Worm (Caenorhabditis elegans) whole organism, L3 larva: ENCODE measurements around the gene gpd-2.

ENCODE experiments used
- R02D3.7 ChIP-seq: fragments of 150-350 bp; optimal IDR thresholded peaks from 2 replicates; lab custom pipeline; 2014; ENCODE audit warnings: missing biosample characterization, missing genetic modification characterization
- aly-2 ChIP-seq: fragments of 150-350 bp; optimal IDR thresholded peaks from 2 replicates; lab custom pipeline; 2014; ENCODE audit warnings: missing biosample characterization, missing genetic modification characterization
- ceh-16 ChIP-seq: sonication (generic microtip); optimal IDR thresholded peaks from 2 replicates; lab custom pipeline; 2017; ENCODE audit warnings: missing biosample characterization, missing genetic modification characterization
- ceh-28 ChIP-seq: fragments of 150-350 bp; optimal IDR thresholded peaks from 2 replicates; lab custom pipeline; 2014; ENCODE audit warnings: missing biosample characterization, missing genetic modification reagents, missing genetic modification characterization
- daf-12 ChIP-seq: fragments of 150-350 bp; optimal IDR thresholded peaks from 2 replicates; lab custom pipeline; 2014; ENCODE audit warnings: missing biosample characterization, missing genetic modification reagents, missing genetic modification characterization
- egl-27 ChIP-seq: sonication (generic microtip); optimal IDR thresholded peaks from 4 replicates; lab custom pipeline; 2017; ENCODE audit warnings: missing biosample characterization, missing genetic modification reagents, missing genetic modification characterization
- egl-5 ChIP-seq: fragments of 150-350 bp; optimal IDR thresholded peaks from 2 replicates; lab custom pipeline; 2017; ENCODE audit warnings: missing biosample characterization, missing genetic modification reagents, missing genetic modification characterization, inconsistent platforms
- elt-3 ChIP-seq, 3 experiments: fragments of 150-350 bp in 1 of 3; sonication (generic microtip) in 2 of 3; optimal IDR thresholded peaks; 2 replicates in 2 of 3; 4 replicates in 1 of 3; lab custom pipeline; 2014 to 2017; ENCODE audit warnings: missing biosample characterization in 3 of 3, missing genetic modification characterization in 3 of 3
- eor-1 ChIP-seq, 2 experiments: fragments of 150-350 bp; optimal IDR thresholded peaks; 2 replicates each; lab custom pipeline; 2014 to 2018; ENCODE audit warnings: missing biosample characterization in 2 of 2, missing genetic modification characterization in 2 of 2
- fkh-10 ChIP-seq: sonication (generic microtip); optimal IDR thresholded peaks from 2 replicates; lab custom pipeline; 2017; ENCODE audit warnings: missing biosample characterization, missing genetic modification reagents, missing genetic modification characterization
- fkh-2 ChIP-seq: fragments of 150-350 bp; optimal IDR thresholded peaks from 2 replicates; lab custom pipeline; 2014; ENCODE audit warnings: missing biosample characterization, missing genetic modification reagents, missing genetic modification characterization
- fos-1 ChIP-seq: fragments of 150-350 bp; optimal IDR thresholded peaks from 2 replicates; lab custom pipeline; 2014; ENCODE audit warnings: missing biosample characterization, missing genetic modification characterization
- lin-15B ChIP-seq: fragments of 150-350 bp; optimal IDR thresholded peaks from 2 replicates; lab custom pipeline; 2014; ENCODE audit warnings: missing biosample characterization, missing genetic modification characterization
- lin-39 ChIP-seq: fragments of 150-350 bp; optimal IDR thresholded peaks from 2 replicates; lab custom pipeline; 2018; ENCODE audit warnings: missing biosample characterization, missing genetic modification reagents, missing genetic modification characterization
- lsy-12 ChIP-seq: sonication (generic microtip); optimal IDR thresholded peaks from 2 replicates; lab custom pipeline; 2016; ENCODE audit warnings: mild to moderate bottlenecking, missing genetic modification characterization, missing compliant biosample characterization
- mdl-1 ChIP-seq: fragments of 150-350 bp; optimal IDR thresholded peaks from 2 replicates; lab custom pipeline; 2014; ENCODE audit warnings: missing biosample characterization, missing genetic modification characterization
- mml-1 ChIP-seq: fragments of 150-350 bp; sonication (generic microtip); optimal IDR thresholded peaks from 3 replicates; lab custom pipeline; 2014; ENCODE audit warnings: missing biosample characterization, missing genetic modification characterization
- nfya-1 ChIP-seq: sonication (generic microtip); optimal IDR thresholded peaks from 2 replicates; lab custom pipeline; 2017; ENCODE audit warnings: missing genetic modification characterization, mild to moderate bottlenecking, missing compliant biosample characterization, antibody characterized with exemption, moderate library complexity; ENCODE audit not compliant: insufficient read depth
- nhr-11 ChIP-seq: fragments of 150-350 bp; optimal IDR thresholded peaks from 2 replicates; lab custom pipeline; 2014; ENCODE audit warnings: missing biosample characterization, missing genetic modification characterization
- nhr-12 ChIP-seq: fragments of 150-350 bp; optimal IDR thresholded peaks from 2 replicates; lab custom pipeline; 2014; ENCODE audit warnings: missing biosample characterization, missing genetic modification characterization
- nhr-237 ChIP-seq: fragments of 150-350 bp; optimal IDR thresholded peaks from 2 replicates; lab custom pipeline; 2014; ENCODE audit warnings: missing biosample characterization, missing genetic modification characterization
- nhr-25 ChIP-seq: sonication (generic microtip); optimal IDR thresholded peaks from 2 replicates; lab custom pipeline; 2017; ENCODE audit warnings: missing biosample characterization, missing genetic modification characterization
- nhr-28 ChIP-seq: fragments of 150-350 bp; optimal IDR thresholded peaks from 2 replicates; lab custom pipeline; 2014; ENCODE audit warnings: missing biosample characterization, missing genetic modification characterization
- nhr-43 ChIP-seq: sonication (generic microtip); optimal IDR thresholded peaks from 2 replicates; lab custom pipeline; 2016; ENCODE audit warnings: mild to moderate bottlenecking, missing genetic modification characterization, missing compliant biosample characterization; ENCODE audit not compliant: poor library complexity, severe bottlenecking
- nhr-67 ChIP-seq: fragments of 150-350 bp; optimal IDR thresholded peaks from 2 replicates; lab custom pipeline; 2014; ENCODE audit warnings: missing biosample characterization, missing genetic modification characterization
- nhr-76 ChIP-seq: fragments of 150-350 bp; sonication (generic microtip); optimal IDR thresholded peaks from 5 replicates; lab custom pipeline; 2014; ENCODE audit warnings: missing biosample characterization, missing genetic modification characterization
- nhr-77 ChIP-seq: fragments of 150-350 bp; optimal IDR thresholded peaks from 2 replicates; lab custom pipeline; 2014; ENCODE audit warnings: missing biosample characterization, missing genetic modification characterization
- pha-4 ChIP-seq: fragments of 150-350 bp; optimal IDR thresholded peaks from 2 replicates; lab custom pipeline; 2014; ENCODE audit warnings: missing biosample characterization, missing genetic modification reagents, missing genetic modification characterization
- pqm-1 ChIP-seq: fragments of 150-350 bp; optimal IDR thresholded peaks from 2 replicates; lab custom pipeline; 2017; ENCODE audit warnings: missing biosample characterization, missing genetic modification characterization, inconsistent platforms
- sea-2 ChIP-seq: fragments of 150-350 bp; sonication (generic microtip); optimal IDR thresholded peaks from 4 replicates; lab custom pipeline; 2014; ENCODE audit warnings: missing biosample characterization, missing genetic modification reagents, missing genetic modification characterization
- skn-1 ChIP-seq: fragments of 150-350 bp; optimal IDR thresholded peaks from 2 replicates; lab custom pipeline; 2014; ENCODE audit warnings: missing biosample characterization, missing genetic modification characterization
- snpc-4 ChIP-seq: fragments of 150-350 bp; optimal IDR thresholded peaks from 2 replicates; lab custom pipeline; 2014; ENCODE audit warnings: missing biosample characterization, missing genetic modification characterization
- tbx-2 ChIP-seq: sonication (generic microtip); optimal IDR thresholded peaks from 2 replicates; lab custom pipeline; 2016; ENCODE audit warnings: mild to moderate bottlenecking, missing genetic modification characterization, missing compliant biosample characterization
- unc-62 ChIP-seq: fragments of 150-350 bp; sonication (generic microtip); optimal IDR thresholded peaks from 4 replicates; lab custom pipeline; 2014; ENCODE audit warnings: missing biosample characterization, missing genetic modification reagents, missing genetic modification characterization
- zag-1 ChIP-seq: fragments of 150-350 bp; optimal IDR thresholded peaks from 2 replicates; lab custom pipeline; 2014; ENCODE audit warnings: missing biosample characterization, missing genetic modification characterization
- ztf-11 ChIP-seq: fragments of 150-350 bp; optimal IDR thresholded peaks from 2 replicates; lab custom pipeline; 2014; ENCODE audit warnings: missing biosample characterization, missing genetic modification characterization
- ztf-4 ChIP-seq: fragments of 150-350 bp; optimal IDR thresholded peaks from 2 replicates; lab custom pipeline; 2014; ENCODE audit warnings: missing biosample characterization, missing genetic modification characterization

gpd-2 gene

ce11 chrX:3089423-3089822, 25.1 kb downstream of the gpd-2 start, which contains the start of gene pccb-1:
pccb-1 (plus strand) TSS chrX:3089549.
- no peak for TF ChIP-seq nhr-25 (tag; lab: Kevin White, UChicago)
- TF ChIP-seq skn-1 (tag; lab: Kevin White, UChicago) = no peak
- no peak for TF ChIP-seq egl-27
- TF ChIP-seq fos-1 (tag; lab: Kevin White, UChicago) = no peak
- no peak for TF ChIP-seq ztf-11 (tag; lab: Kevin White, UChicago)
- TF ChIP-seq aly-2 (tag; lab: Kevin White, UChicago) = no peak
- TF ChIP-seq eor-1 (tag; optimal IDR thresholded peaks at IDR 0.05; lab: Kevin White, UChicago) = no peak
- no peak for TF ChIP-seq R02D3.7
- no peak for TF ChIP-seq snpc-4
- no peak for TF ChIP-seq nhr-67 (tag; lab: Kevin White, UChicago)

- TF ChIP-seq pha-4 (peak; percentile 27), ztf-4 (tag; lab: Kevin White, UChicago) (no peak), nhr-77 (tag; lab: Kevin White, UChicago) (no peak), sea-2 (no peak), aly-2 (tag; lab: Kevin White, UChicago) (no peak), ztf-11 (tag; lab: Kevin White, UChicago) (no peak), tbx-2 (tag; lab: Kevin White, UChicago) (no peak), ceh-28 (tag; lab: Kevin White, UChicago) (peak; percentile 35), R02D3.7 (no peak), nhr-28 (tag; lab: Kevin White, UChicago) (no peak), nhr-12 (tag; lab: Kevin White, UChicago) (no peak), nhr-67 (tag; lab: Kevin White, UChicago) (no peak)
Observed at ce11 chrX:3087647-3088046, 26.8 kb downstream of the gpd-2 start.

DNA sequence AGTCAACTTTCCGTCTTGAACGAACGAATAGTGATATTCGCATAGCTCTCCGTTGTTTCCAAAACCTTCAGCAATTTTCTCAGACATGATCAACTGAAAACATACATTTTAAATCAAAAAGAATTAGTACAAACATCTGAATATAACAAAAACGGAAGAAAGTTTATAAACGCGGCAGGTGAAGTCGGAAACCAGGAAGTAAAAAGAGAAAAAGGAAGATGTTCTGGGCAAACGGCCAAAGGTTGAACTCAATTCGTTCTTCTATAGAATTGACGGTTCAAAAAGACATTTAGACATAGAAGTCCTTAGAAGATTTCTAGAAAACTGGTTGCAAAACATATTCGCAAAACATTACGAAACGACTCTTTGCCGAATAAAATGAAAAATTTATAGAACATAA, 27.2 kb downstream of the gpd-2 start, which contains the start of gene F52E4.5:
Gene F52E4.5 (minus strand): TSS at position 101 of the 400 bp plus-strand sequence.
- TF ChIP-seq lin-39 = no peak
- no peak for TF ChIP-seq mdl-1 (tag; lab: Kevin White, UChicago)
- no peak for TF ChIP-seq daf-12 (tag; lab: Kevin White, UChicago)
- TF ChIP-seq fos-1 (tag; lab: Kevin White, UChicago) = no peak
- no peak for TF ChIP-seq aly-2 (tag; lab: Kevin White, UChicago)
- no peak for TF ChIP-seq fkh-2 (tag; lab: Kevin White, UChicago)
- TF ChIP-seq nhr-76 (tag; lab: Kevin White, UChicago) = no peak
- TF ChIP-seq nfya-1 (tag; lab: Kevin White, UChicago) = no peak
- no peak for TF ChIP-seq nhr-67 (tag; lab: Kevin White, UChicago)
- TF ChIP-seq nhr-77 (tag; lab: Kevin White, UChicago) = no peak
- no peak for TF ChIP-seq R02D3.7
- TF ChIP-seq nhr-11 (tag; lab: Kevin White, UChicago) = no peak
- TF ChIP-seq pha-4 = no peak
- no peak for TF ChIP-seq snpc-4

DNA sequence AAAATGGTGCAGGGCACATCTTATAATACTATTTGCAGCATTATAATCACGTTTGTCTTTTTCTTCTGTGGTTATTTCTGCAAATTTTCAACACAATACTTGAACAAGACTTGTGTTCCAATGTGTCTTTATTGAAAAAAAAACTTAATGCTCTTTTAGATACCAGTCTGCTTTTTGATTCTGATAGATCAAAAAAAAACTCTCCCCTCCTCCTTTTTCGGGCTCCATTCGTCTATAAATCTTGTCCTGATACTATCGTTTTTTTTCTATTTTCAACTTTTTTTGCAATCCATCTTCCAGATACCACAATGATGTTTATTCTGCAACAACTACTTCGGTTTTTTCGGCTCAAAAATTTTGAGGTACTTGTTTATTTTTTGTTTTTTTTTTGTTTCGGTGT, 33.7 kb downstream of the gpd-2 start, which contains the start of gene twk-16:
Gene twk-16 (plus strand): TSS at position 301 of the 400 bp plus-strand sequence.
- TF ChIP-seq mdl-1 (tag; lab: Kevin White, UChicago) (no peak), zag-1 (no peak), eor-1 (tag; optimal IDR thresholded peaks at IDR 0.05; lab: Kevin White, UChicago) (no peak), aly-2 (tag; lab: Kevin White, UChicago) (no peak), ztf-11 (tag; lab: Kevin White, UChicago) (no peak), nhr-11 (tag; lab: Kevin White, UChicago) (no peak), egl-5 (tag; lab: Kevin White, UChicago) (no peak), nhr-237 (tag; lab: Kevin White, UChicago) (no peak), elt-3 (tag; optimal IDR thresholded peaks at IDR 0.05; lab: Kevin White, UChicago) (no peak), ceh-16 (tag; lab: Kevin White, UChicago) (no peak), nhr-67 (tag; lab: Kevin White, UChicago) (no peak), sea-2 (no peak), nfya-1 (tag; lab: Kevin White, UChicago) (no peak), nhr-12 (tag; lab: Kevin White, UChicago) (no peak), skn-1 (tag; lab: Kevin White, UChicago) (no peak), nhr-77 (tag; lab: Kevin White, UChicago) (no peak), nhr-28 (tag; lab: Kevin White, UChicago) (no peak)

ce11 chrX:3070322-3070721, 44.2 kb downstream of the gpd-2 start, which contains the start of gene ceh-31:
ceh-31 (minus strand) TSS chrX:3070422.
- TF ChIP-seq mml-1 (tag; lab: Kevin White, UChicago) (no peak), nhr-12 (tag; lab: Kevin White, UChicago) (no peak), pha-4 (no peak), nhr-28 (tag; lab: Kevin White, UChicago) (no peak), lin-15B (no peak), lsy-12 (tag; lab: Kevin White, UChicago) (no peak), unc-62 (GFP tag; lab: Kevin White, UChicago) (no peak), nhr-43 (tag; lab: Kevin White, UChicago) (no peak), skn-1 (tag; lab: Kevin White, UChicago) (no peak), nhr-76 (tag; lab: Kevin White, UChicago) (no peak), pqm-1 (tag; lab: Kevin White, UChicago) (no peak), fkh-10 (GFP tag; lab: Kevin White, UChicago) (no peak), daf-12 (tag; lab: Kevin White, UChicago) (no peak), snpc-4 (no peak)
